Worm (Caenorhabditis elegans) whole organism, L2 larva: ENCODE measurements around the gene best-4.

Experiments used
- ceh-82 ChIP-seq: fragments of 150-350 bp; optimal IDR thresholded peaks from 2 replicates; lab custom pipeline; 2014; ENCODE audit warnings: missing biosample characterization, missing genetic modification characterization
- elt-1 ChIP-seq: fragments of 150-350 bp; optimal IDR thresholded peaks from 2 replicates; lab custom pipeline; 2014; ENCODE audit warnings: missing biosample characterization, missing genetic modification characterization

- TF ChIP-seq ceh-82 = no peak
- TF ChIP-seq elt-1 (tag; lab: Kevin White, UChicago) = no peak
Measured at ce11 chrII:6349-6748, 5.3 kb downstream of the best-4 start, which contains the start of gene osta-1.
